Worm (Caenorhabditis elegans) whole organism, L4 larva: ENCODE data around the gene Y105C5B.11.

Experiments used
- F10B5.3 ChIP-seq: sonication (generic microtip); optimal IDR thresholded peaks from 2 replicates; lab custom pipeline; 2016; ENCODE audit warnings: mild to moderate bottlenecking, missing genetic modification characterization, missing compliant biosample characterization
- F26F4.8 ChIP-seq: fragments of 200-800 bp; sonication (Bioruptor generic); conservative IDR thresholded peaks from 2 replicates; pipeline ENCODE4 v1.3.6; 2022; ENCODE audit warnings: missing genetic modification characterization, missing compliant biosample characterization
- F44E2.7 ChIP-seq: fragments of 200-800 bp; sonication (Bioruptor generic); IDR thresholded peaks from 2 replicates; pipeline ENCODE4 v2.1.2; 2022; ENCODE audit warnings: missing genetic modification characterization, missing compliant biosample characterization
- F49E8.2 ChIP-seq: sonication (generic microtip); optimal IDR thresholded peaks from 2 replicates; lab custom pipeline; 2016; ENCODE audit warnings: missing compliant biosample characterization, mild to moderate bottlenecking, missing genetic modification characterization, borderline replicate concordance
- T26A8.4 ChIP-seq: fragments of 200-800 bp; sonication (Bioruptor generic); IDR thresholded peaks from 2 replicates; pipeline ENCODE4 v1.3.6; 2022; ENCODE audit warnings: missing genetic modification characterization, missing compliant biosample characterization
- Y105C5A.15 ChIP-seq: fragments of 200-800 bp; sonication (Bioruptor generic); IDR thresholded peaks from 2 replicates; pipeline ENCODE4 v1.3.6; 2022; ENCODE audit warnings: missing genetic modification characterization, missing compliant biosample characterization
- Y48G9A.11 ChIP-seq: fragments of 200-800 bp; sonication (Bioruptor generic); IDR thresholded peaks from 2 replicates; pipeline ENCODE4 v1.3.6; 2022; ENCODE audit warnings: missing genetic modification reagents, missing genetic modification characterization, missing compliant biosample characterization
- Y5F2A.4 ChIP-seq: fragments of 200-800 bp; sonication (Bioruptor generic); optimal IDR thresholded peaks from 2 replicates; lab custom pipeline; 2018; ENCODE audit warnings: mild to moderate bottlenecking, missing genetic modification characterization, missing compliant biosample characterization
- Y75B8A.6 ChIP-seq: fragments of 200-800 bp; sonication (Bioruptor generic); IDR thresholded peaks from 2 replicates; pipeline ENCODE4 v1.3.6; 2022; ENCODE audit warnings: missing genetic modification reagents, missing genetic modification characterization, missing compliant biosample characterization
- arid-1 ChIP-seq: fragments of 200-800 bp; sonication (Bioruptor generic); conservative IDR thresholded peaks from 2 replicates; pipeline ENCODE4 v1.3.6; 2022; ENCODE audit warnings: missing genetic modification reagents, missing genetic modification characterization, missing compliant biosample characterization
- attf-4 ChIP-seq: sonication (generic microtip); optimal IDR thresholded peaks from 3 replicates; lab custom pipeline; 2017; ENCODE audit warnings: missing biosample characterization, missing genetic modification characterization
- ceh-44 ChIP-seq: fragments of 200-800 bp; sonication (Bioruptor generic); IDR thresholded peaks from 2 replicates; pipeline ENCODE4 v1.3.6; 2022; ENCODE audit warnings: missing genetic modification reagents, missing genetic modification characterization, missing compliant biosample characterization
- ceh-82 ChIP-seq: sonication (generic microtip); optimal IDR thresholded peaks from 2 replicates; lab custom pipeline; 2017; ENCODE audit warnings: missing biosample characterization, missing genetic modification characterization
- cey-2 ChIP-seq: sonication (generic microtip); optimal IDR thresholded peaks from 3 replicates; lab custom pipeline; 2017; ENCODE audit warnings: missing genetic modification characterization, mild to moderate bottlenecking, missing compliant biosample characterization, antibody characterized with exemption, borderline replicate concordance; ENCODE audit not compliant: insufficient read depth
- ctbp-1 ChIP-seq: fragments of 200-800 bp; sonication (Bioruptor generic); IDR thresholded peaks from 2 replicates; pipeline ENCODE4 v1.3.6; 2022; ENCODE audit warnings: missing genetic modification reagents, missing genetic modification characterization, missing compliant biosample characterization
- daf-16 ChIP-seq, 3 experiments: sonication (generic microtip); optimal IDR thresholded peaks; 2 replicates each; lab custom pipeline; 2016 to 2017; ENCODE audit warnings: missing genetic modification characterization in 3 of 3, missing genetic modification reagents in 3 of 3, mild to moderate bottlenecking in 2 of 3, missing compliant biosample characterization in 2 of 3, missing biosample characterization in 1 of 3, moderate library complexity in 1 of 3
- daf-19 ChIP-seq: fragments of 200-800 bp; sonication (Bioruptor generic); conservative IDR thresholded peaks from 2 replicates; pipeline ENCODE4 v1.3.6; 2022; ENCODE audit warnings: missing genetic modification characterization, missing compliant biosample characterization
- dmd-8 ChIP-seq: fragments of 200-800 bp; sonication (Bioruptor generic); IDR thresholded peaks from 2 replicates; pipeline ENCODE4 v1.3.6; 2022; ENCODE audit warnings: missing genetic modification characterization, missing compliant biosample characterization
- dmd-9 ChIP-seq: fragments of 200-800 bp; sonication (Bioruptor generic); IDR thresholded peaks from 2 replicates; pipeline ENCODE4 v1.3.6; 2022; ENCODE audit warnings: missing genetic modification reagents, missing genetic modification characterization, missing compliant biosample characterization
- dpl-1 ChIP-seq: fragments of 150-350 bp; optimal IDR thresholded peaks from 2 replicates; lab custom pipeline; 2014; ENCODE audit warnings: missing biosample characterization, missing genetic modification reagents, missing genetic modification characterization
- egl-43 ChIP-seq: fragments of 200-800 bp; sonication (Bioruptor generic); IDR thresholded peaks from 2 replicates; pipeline ENCODE4 v1.3.6; 2022; ENCODE audit warnings: missing genetic modification reagents, missing genetic modification characterization, missing compliant biosample characterization
- fkh-10 ChIP-seq: fragments of 150-350 bp; optimal IDR thresholded peaks from 2 replicates; lab custom pipeline; 2014; ENCODE audit warnings: missing biosample characterization, missing genetic modification reagents, missing genetic modification characterization
- gei-8 ChIP-seq: fragments of 200-800 bp; sonication (Bioruptor generic); optimal IDR thresholded peaks from 2 replicates; lab custom pipeline; 2018; ENCODE audit warnings: mild to moderate bottlenecking, missing genetic modification characterization, missing compliant biosample characterization
- hif-1 ChIP-seq, 2 experiments: sonication (generic microtip); optimal IDR thresholded peaks; 2 replicates each; lab custom pipeline; 2016 to 2017; ENCODE audit warnings: missing compliant biosample characterization in 2 of 2, missing genetic modification characterization in 2 of 2, missing genetic modification reagents in 2 of 2, missing genotype in 2 of 2, mild to moderate bottlenecking in 1 of 2
- hlh-11 ChIP-seq: fragments of 200-800 bp; sonication (Bioruptor generic); optimal IDR thresholded peaks from 2 replicates; lab custom pipeline; 2018; ENCODE audit warnings: mild to moderate bottlenecking, missing genetic modification characterization, missing compliant biosample characterization
- hmg-1.1 ChIP-seq: fragments of 200-800 bp; sonication (Bioruptor generic); IDR thresholded peaks from 2 replicates; pipeline ENCODE4 v1.3.6; 2022; ENCODE audit warnings: missing genetic modification reagents, missing genetic modification characterization, missing compliant biosample characterization
- lin-29 ChIP-seq: fragments of 200-800 bp; sonication (Bioruptor generic); IDR thresholded peaks from 2 replicates; pipeline ENCODE4 v1.3.6; 2022; ENCODE audit warnings: missing genetic modification reagents, missing genetic modification characterization, missing compliant biosample characterization
- lin-38 ChIP-seq: fragments of 200-800 bp; sonication (Bioruptor generic); IDR thresholded peaks from 2 replicates; pipeline ENCODE4 v1.3.6; 2022; ENCODE audit warnings: missing genetic modification reagents, missing genetic modification characterization, missing compliant biosample characterization
- lin-39 ChIP-seq: fragments of 150-350 bp; optimal IDR thresholded peaks from 2 replicates; lab custom pipeline; 2014; ENCODE audit warnings: missing biosample characterization, missing genetic modification reagents, missing genetic modification characterization
- lir-3 ChIP-seq: sonication (generic microtip); optimal IDR thresholded peaks from 2 replicates; lab custom pipeline; 2016; ENCODE audit warnings: mild to moderate bottlenecking, missing genetic modification characterization, missing compliant biosample characterization
- madf-9 ChIP-seq: fragments of 200-800 bp; sonication (Bioruptor generic); conservative IDR thresholded peaks from 2 replicates; pipeline ENCODE4 v1.3.6; 2022; ENCODE audit warnings: missing genetic modification reagents, missing genetic modification characterization, missing compliant biosample characterization
- mdl-1 ChIP-seq, 2 experiments: fragments of 150-350 bp in 1 of 2; sonication (generic microtip) in 1 of 2; optimal IDR thresholded peaks; 2 replicates each; lab custom pipeline; 2014 to 2017; ENCODE audit warnings: missing biosample characterization in 2 of 2, missing genetic modification characterization in 2 of 2
- mep-1 ChIP-seq: fragments of 150-350 bp; sonication (generic microtip); optimal IDR thresholded peaks from 3 replicates; lab custom pipeline; 2014; ENCODE audit warnings: missing biosample characterization, missing genetic modification characterization
- mes-2 ChIP-seq: sonication (generic microtip); optimal IDR thresholded peaks from 2 replicates; lab custom pipeline; 2016; ENCODE audit warnings: missing genotype, mild to moderate bottlenecking, missing genetic modification characterization, missing compliant biosample characterization; ENCODE audit not compliant: poor library complexity, severe bottlenecking
- mxl-3 ChIP-seq: fragments of 200-800 bp; sonication (Bioruptor generic); optimal IDR thresholded peaks from 2 replicates; lab custom pipeline; 2018; ENCODE audit warnings: mild to moderate bottlenecking, missing genetic modification characterization, missing compliant biosample characterization
- nhr-102 ChIP-seq: sonication (generic microtip); optimal IDR thresholded peaks from 2 replicates; lab custom pipeline; 2016; ENCODE audit warnings: mild to moderate bottlenecking, missing genetic modification characterization, moderate library complexity, missing compliant biosample characterization
- nhr-111 ChIP-seq: fragments of 200-800 bp; sonication (Bioruptor generic); optimal IDR thresholded peaks from 2 replicates; lab custom pipeline; 2018; ENCODE audit warnings: mild to moderate bottlenecking, missing genetic modification characterization, missing compliant biosample characterization
- nhr-25 ChIP-seq: sonication (generic microtip); optimal IDR thresholded peaks from 2 replicates; lab custom pipeline; 2017; ENCODE audit warnings: missing genetic modification characterization, mild to moderate bottlenecking, missing compliant biosample characterization, antibody characterized with exemption, moderate library complexity, borderline replicate concordance; ENCODE audit not compliant: insufficient read depth
- nhr-28 ChIP-seq: fragments of 150-350 bp; optimal IDR thresholded peaks from 2 replicates; lab custom pipeline; 2014; ENCODE audit warnings: missing biosample characterization, missing genetic modification characterization
- nhr-41 ChIP-seq: fragments of 200-800 bp; sonication (Bioruptor generic); IDR thresholded peaks from 2 replicates; pipeline ENCODE4 v1.3.6; 2022; ENCODE audit warnings: missing genetic modification reagents, missing genetic modification characterization, missing compliant biosample characterization
- nhr-42 ChIP-seq: fragments of 200-800 bp; sonication (Bioruptor generic); IDR thresholded peaks from 2 replicates; pipeline ENCODE4 v1.3.6; 2022; ENCODE audit warnings: missing genetic modification characterization, missing compliant biosample characterization
- pha-4 ChIP-seq, 2 experiments: fragments of 150-350 bp in 1 of 2; fragments of 200-800 bp in 1 of 2; sonication (Bioruptor generic) in 1 of 2; IDR thresholded peaks in 1 of 2; optimal IDR thresholded peaks in 1 of 2; 2 replicates each; pipeline versions ENCODE4 v1.3.6 to Lab custom; 2014 to 2022; ENCODE audit warnings: missing genetic modification characterization in 2 of 2, missing genetic modification reagents in 2 of 2, missing biosample characterization in 1 of 2, missing compliant biosample characterization in 1 of 2
- rbr-2 ChIP-seq: sonication (generic microtip); optimal IDR thresholded peaks from 2 replicates; lab custom pipeline; 2016; ENCODE audit warnings: missing genotype, missing genetic modification characterization, missing compliant biosample characterization
- saeg-2 ChIP-seq: fragments of 200-800 bp; sonication (Bioruptor generic); IDR thresholded peaks from 2 replicates; pipeline ENCODE4 v1.3.6; 2022; ENCODE audit warnings: missing genetic modification reagents, missing genetic modification characterization, missing compliant biosample characterization
- spr-1 ChIP-seq: sonication (generic microtip); optimal IDR thresholded peaks from 2 replicates; lab custom pipeline; 2016; ENCODE audit warnings: mild to moderate bottlenecking, missing genetic modification characterization, missing compliant biosample characterization
- vab-7 ChIP-seq: fragments of 200-800 bp; sonication (Bioruptor generic); IDR thresholded peaks from 2 replicates; pipeline ENCODE4 v1.3.6; 2022; ENCODE audit warnings: missing genetic modification reagents, missing genetic modification characterization, missing compliant biosample characterization
- zip-11 ChIP-seq: fragments of 200-800 bp; sonication (Bioruptor generic); IDR thresholded peaks from 2 replicates; pipeline ENCODE4 v1.3.6; 2022; ENCODE audit warnings: missing genetic modification characterization, missing compliant biosample characterization
- ztf-11 ChIP-seq: fragments of 150-350 bp; optimal IDR thresholded peaks from 2 replicates; lab custom pipeline; 2014; ENCODE audit warnings: missing biosample characterization, missing genetic modification characterization

Gene Y105C5B.11

ce11 chrIV:15931833-15932232 lies 9.5 kb downstream of the Y105C5B.11 start:
- 0 out of 2 replicates have a peak, but pooled peaks have one; percentile 45 for TF ChIP-seq zip-11 (GFP tag; lab: Robert Waterston, UW)
- peak; percentile 70 for TF ChIP-seq mep-1 (tag; lab: Kevin White, UChicago)
- peak; percentile 68 for TF ChIP-seq hmg-1.1 (GFP tag; lab: Robert Waterston, UW)
- no peak for TF ChIP-seq F10B5.3 (tag; lab: Kevin White, UChicago)
- peak in 1 of 2 experiments; percentile 85 for TF ChIP-seq daf-16 (GFP tag; optimal IDR thresholded peaks at IDR 0.05; lab: Kevin White, UChicago)
- TF ChIP-seq daf-16 (tag; optimal IDR thresholded peaks at IDR 0.05; lab: Kevin White, UChicago) = peak; percentile 54
- TF ChIP-seq pha-4 (GFP tag; IDR thresholded peaks at IDR 0.05; lab: Robert Waterston, UW) = peak; percentile 81; the same call in 1 of the 2 replicates
- TF ChIP-seq pha-4 (tag; optimal IDR thresholded peaks at IDR 0.05; lab: Kevin White, UChicago) = no peak
- TF ChIP-seq vab-7 (GFP tag; lab: Robert Waterston, UW) = peak; percentile 75; the same call in 1 of the 2 replicates
- peak; percentile 52 for TF ChIP-seq mxl-3
- TF ChIP-seq ctbp-1 = peak; percentile 67
- peak; percentile 81 for TF ChIP-seq T26A8.4 (GFP tag; lab: Robert Waterston, UW)
- TF ChIP-seq nhr-25 = no peak
- peak; percentile 72 for TF ChIP-seq lin-38
- TF ChIP-seq arid-1 (GFP tag; lab: Robert Waterston, UW) = peak; percentile 80
- peak; percentile 66 for TF ChIP-seq lir-3 (tag; lab: Kevin White, UChicago)
- TF ChIP-seq F26F4.8 (GFP tag; lab: Robert Waterston, UW) = peak; percentile 84
- peak; percentile 53; the same call in 1 of the 2 replicates for TF ChIP-seq lin-29 (GFP tag; lab: Robert Waterston, UW)
- peak; percentile 84 for TF ChIP-seq nhr-111 (GFP tag; lab: Kevin White, UChicago)
- no peak for TF ChIP-seq ceh-82 (tag; lab: Kevin White, UChicago)
- TF ChIP-seq Y5F2A.4 (GFP tag; lab: Kevin White, UChicago) = no peak
- TF ChIP-seq rbr-2 (tag; lab: Kevin White, UChicago) = peak; percentile 26
- TF ChIP-seq F49E8.2 (tag; lab: Kevin White, UChicago) = peak; percentile 76
- TF ChIP-seq dmd-8 = peak; percentile 79
- TF ChIP-seq F44E2.7 (GFP tag; lab: Robert Waterston, UW) = no peak
- TF ChIP-seq spr-1 (tag; lab: Kevin White, UChicago) = peak; percentile 63
- peak; percentile 65; the same call in 1 of the 2 replicates for TF ChIP-seq madf-9
- no peak for TF ChIP-seq ztf-11
- peak; percentile 62; the same call in 1 of the 2 replicates for TF ChIP-seq nhr-42 (GFP tag; lab: Robert Waterston, UW)
- peak; percentile 77 for TF ChIP-seq saeg-2 (GFP tag; lab: Robert Waterston, UW)
- peak in 1 of 2 experiments; percentile 49 for TF ChIP-seq mdl-1 (tag; optimal IDR thresholded peaks at IDR 0.05; lab: Kevin White, UChicago)
- peak; percentile 47; the same call in 1 of the 2 replicates for TF ChIP-seq Y48G9A.11 (GFP tag; lab: Robert Waterston, UW)
- TF ChIP-seq daf-19 (GFP tag; lab: Robert Waterston, UW) = peak; percentile 68; the same call in 1 of the 2 replicates
- TF ChIP-seq egl-43 (GFP tag; lab: Robert Waterston, UW) = peak; percentile 91
- TF ChIP-seq nhr-102 (tag; lab: Kevin White, UChicago) = peak; percentile 68
- peak; percentile 73 for TF ChIP-seq mes-2 (tag; lab: Kevin White, UChicago)
- TF ChIP-seq dpl-1 (GFP tag; lab: Kevin White, UChicago) = no peak
- peak; percentile 38 for TF ChIP-seq gei-8 (GFP tag; lab: Kevin White, UChicago)
- no peak for TF ChIP-seq attf-4
- TF ChIP-seq fkh-10 (GFP tag; lab: Kevin White, UChicago) = no peak
- TF ChIP-seq hif-1 (tag; optimal IDR thresholded peaks at IDR 0.05; lab: Kevin White, UChicago) = peak; percentile 6 to 19
- TF ChIP-seq lin-39 (tag; lab: Kevin White, UChicago) = no peak
- peak; percentile 21 for TF ChIP-seq hlh-11 (tag; lab: Kevin White, UChicago)
- peak; percentile 81; the same call in 1 of the 2 replicates for TF ChIP-seq Y75B8A.6
- TF ChIP-seq Y105C5A.15 (GFP tag; lab: Robert Waterston, UW) = 0 out of 2 replicates have a peak, but pooled peaks have one; percentile 46
- no peak for TF ChIP-seq nhr-41 (GFP tag; lab: Robert Waterston, UW)
- no peak for TF ChIP-seq cey-2 (tag; lab: Kevin White, UChicago)
- no peak for TF ChIP-seq ceh-44 (GFP tag; lab: Robert Waterston, UW)
- TF ChIP-seq dmd-9 = no peak
- TF ChIP-seq nhr-28 (tag; lab: Kevin White, UChicago) = peak; percentile 3
